Fruit fly (Drosophila melanogaster) whole organism, adult: ENCODE measurements around the gene CG33658.

Experiments used
- CG11617 ChIP-seq: fragments of 200-800 bp; sonication (Bioruptor generic); optimal IDR thresholded peaks from 2 replicates; lab custom pipeline; 2017; ENCODE audit warnings: mild to moderate bottlenecking, missing biosample characterization, missing genetic modification reagents, missing genetic modification characterization
- CG12768 ChIP-seq: fragments of 200-800 bp; sonication (Bioruptor generic); optimal IDR thresholded peaks from 2 replicates; lab custom pipeline; 2017; ENCODE audit warnings: missing biosample characterization, missing genetic modification characterization, mild to moderate bottlenecking, moderate library complexity, missing genetic modification reagents
- CG14711 ChIP-seq: fragments of 200-800 bp; sonication (Bioruptor generic); optimal IDR thresholded peaks from 2 replicates; lab custom pipeline; 2018; ENCODE audit warnings: missing biosample characterization, mild to moderate bottlenecking, missing genetic modification characterization, moderate library complexity
- CG1620 ChIP-seq: fragments of 200-800 bp; sonication (Bioruptor generic); optimal IDR thresholded peaks from 2 replicates; lab custom pipeline; 2016; ENCODE audit warnings: missing biosample characterization, missing genetic modification characterization
- CG33017 ChIP-seq: fragments of 200-800 bp; sonication (Bioruptor generic); optimal IDR thresholded peaks from 2 replicates; lab custom pipeline; 2018; ENCODE audit warnings: missing biosample characterization, mild to moderate bottlenecking, missing genetic modification characterization, moderate library complexity
- CG5204 ChIP-seq: fragments of 200-800 bp; sonication (Bioruptor generic); optimal IDR thresholded peaks from 2 replicates; lab custom pipeline; 2016; ENCODE audit warnings: missing biosample characterization, missing genetic modification characterization
- CG7101 ChIP-seq: fragments of 200-800 bp; sonication (Bioruptor generic); optimal IDR thresholded peaks from 2 replicates; lab custom pipeline; 2018; ENCODE audit warnings: missing biosample characterization, mild to moderate bottlenecking, missing genetic modification characterization, moderate library complexity
- Clk ChIP-seq: fragments of 200-800 bp; sonication (Bioruptor generic); optimal IDR thresholded peaks from 2 replicates; lab custom pipeline; 2017; ENCODE audit warnings: missing biosample characterization, missing genetic modification characterization
- Crg-1 ChIP-seq: fragments of 200-800 bp; sonication (Bioruptor generic); optimal IDR thresholded peaks from 2 replicates; lab custom pipeline; 2016; ENCODE audit warnings: missing biosample characterization, missing genetic modification characterization
- Mnt ChIP-seq: fragments of 200-800 bp; sonication (Bioruptor generic); optimal IDR thresholded peaks from 2 replicates; lab custom pipeline; 2016; ENCODE audit warnings: missing biosample characterization, mild to moderate bottlenecking, missing genetic modification characterization
- bab1 ChIP-seq: fragments of 200-800 bp; sonication (Bioruptor generic); optimal IDR thresholded peaks from 3 replicates; lab custom pipeline; 2019; ENCODE audit warnings: missing biosample characterization, mild to moderate bottlenecking, missing genetic modification characterization, moderate library complexity
- kay ChIP-seq: fragments of 200-800 bp; sonication (Bioruptor generic); peaks from one replicate; lab custom pipeline; 2016; ENCODE audit warnings: missing biosample characterization, missing genetic modification characterization, borderline replicate concordance
- ovo ChIP-seq: fragments of 200-800 bp; sonication (Bioruptor generic); optimal IDR thresholded peaks from 2 replicates; lab custom pipeline; 2016; ENCODE audit warnings: missing biosample characterization, missing genetic modification characterization

- TF ChIP-seq Clk (GFP tag; lab: Kevin White, UChicago) (no peak), Mnt (GFP tag; lab: Kevin White, UChicago) (no peak), ovo (GFP tag; lab: Kevin White, UChicago) (no peak), Crg-1 (no peak), kay (GFP tag; lab: Kevin White, UChicago) (peak; percentile 15), CG7101 (tag; lab: Kevin White, UChicago) (no peak), bab1 (GFP tag; lab: Kevin White, UChicago) (peak; percentile 33), CG12768 (GFP tag; lab: Kevin White, UChicago) (no peak), CG5204 (no peak), CG11617 (GFP tag; lab: Kevin White, UChicago) (no peak), CG1620 (GFP tag; lab: Kevin White, UChicago) (no peak), CG14711 (tag; lab: Kevin White, UChicago) (no peak), CG33017 (tag; lab: Kevin White, UChicago) (no peak)
Measured at dm6 chr3R:24805048-24805447, 35.9 kb downstream of the CG33658 start, which contains the start of gene polybromo.
